Worm (Caenorhabditis elegans): ENCODE results near the gene F14H8.4.

F14H8.4 gene

ce11 chrV:14992627-14993117, 31.0 kb upstream of the F14H8.4 start, which contains the start of gene T01C3.3:
T01C3.3 (minus strand) TSS chrV:14992677.
- TF ChIP-seq nhr-179 (tag; optimal IDR thresholded peaks at IDR 0.05) = no peak
- TF ChIP-seq ztf-22 (GFP tag; optimal IDR thresholded peaks at IDR 0.05) = no peak
- no peak for TF ChIP-seq hmg-20 (GFP tag; IDR thresholded peaks at IDR 0.05)
- peak; percentile 52 for TF ChIP-seq lin-54 (GFP tag; optimal IDR thresholded peaks at IDR 0.05)
- peak; percentile 65; the same call in 1 of the 2 replicates for TF ChIP-seq B0019.2 (GFP tag; conservative IDR thresholded peaks at IDR 0.05)
- TF ChIP-seq unc-130 (GFP tag; optimal IDR thresholded peaks at IDR 0.05) = peak; percentile 17
- TF ChIP-seq snpc-1.1 (tag; optimal IDR thresholded peaks at IDR 0.05; ENCODE audit: insufficient read depth) = no peak
- no peak for TF ChIP-seq hlh-12 (tag; optimal IDR thresholded peaks at IDR 0.05)
- TF ChIP-seq hrde-1 (tag; optimal IDR thresholded peaks at IDR 0.05; ENCODE audit: borderline replicate concordance) = no peak
- TF ChIP-seq F10E7.11 (tag; optimal IDR thresholded peaks at IDR 0.05) = no peak
- no peak for TF ChIP-seq mel-28 (tag; optimal IDR thresholded peaks at IDR 0.05; ENCODE audit: borderline replicate concordance)
- TF ChIP-seq ekl-4 (GFP tag; IDR thresholded peaks at IDR 0.05) = 0 out of 2 replicates have a peak, but pooled peaks have one; percentile 33
- no peak for TF ChIP-seq egl-18 (GFP tag; IDR thresholded peaks at IDR 0.05)
- no peak for TF ChIP-seq Y67H2A.10 (GFP tag; conservative IDR thresholded peaks at IDR 0.05)
- TF ChIP-seq ceh-58 (GFP tag; IDR thresholded peaks at IDR 0.05) = no peak
- no peak for TF ChIP-seq cebp-1 (GFP tag; IDR thresholded peaks at IDR 0.05)
- TF ChIP-seq cebp-1 (tag; optimal IDR thresholded peaks at IDR 0.05) = no peak
- TF ChIP-seq efl-1 (GFP tag; optimal IDR thresholded peaks at IDR 0.05) = peak; percentile 98
- TF ChIP-seq bed-1 (GFP tag; IDR thresholded peaks at IDR 0.05) = no peak
- no peak for TF ChIP-seq chd-7 (tag; optimal IDR thresholded peaks at IDR 0.05)
- no peak for TF ChIP-seq ccch-3 (GFP tag; optimal IDR thresholded peaks at IDR 0.05)
- TF ChIP-seq rpc-1 (optimal IDR thresholded peaks at IDR 0.05) = no peak
- TF ChIP-seq rpc-1 (tag; optimal IDR thresholded peaks at IDR 0.05) = no peak
- TF ChIP-seq B0035.1 (tag; optimal IDR thresholded peaks at IDR 0.05) = no peak
- no peak for TF ChIP-seq K12H6.12 (tag; optimal IDR thresholded peaks at IDR 0.05)
- no peak for TF ChIP-seq F22D6.2 (tag; optimal IDR thresholded peaks at IDR 0.05)
- TF ChIP-seq Y53F4B.3 (GFP tag; IDR thresholded peaks at IDR 0.05) = no peak
- TF ChIP-seq ztf-6 (GFP tag; IDR thresholded peaks at IDR 0.05) = no peak
- peak; percentile 91 for TF ChIP-seq lsl-1 (GFP tag; optimal IDR thresholded peaks at IDR 0.05)
- no peak for TF ChIP-seq nhr-90 (tag; optimal IDR thresholded peaks at IDR 0.05)
- no peak for TF ChIP-seq lsy-27 (tag; optimal IDR thresholded peaks at IDR 0.05; ENCODE audit: borderline replicate concordance, insufficient read depth)
- TF ChIP-seq ztf-26 (tag; optimal IDR thresholded peaks at IDR 0.05) = no peak
- TF ChIP-seq B0261.1 (tag; optimal IDR thresholded peaks at IDR 0.05) = no peak
- TF ChIP-seq pbrm-1 (GFP tag; IDR thresholded peaks at IDR 0.05) = 0 out of 2 replicates have a peak, but pooled peaks have one; percentile 35
- TF ChIP-seq let-526 (GFP tag; IDR thresholded peaks at IDR 0.05) = no peak
- TF ChIP-seq nhr-120 (GFP tag; IDR thresholded peaks at IDR 0.05) = no peak
- 0 out of 2 replicates have a peak, but pooled peaks have one; percentile 34 for TF ChIP-seq C17E4.6 (GFP tag; IDR thresholded peaks at IDR 0.05)
- no peak for TF ChIP-seq atf-7 (tag; optimal IDR thresholded peaks at IDR 0.05)
- TF ChIP-seq snpc-4 (GFP tag; optimal IDR thresholded peaks at IDR 0.05) = peak; percentile 22
- TF ChIP-seq snpc-4 (tag; optimal IDR thresholded peaks at IDR 0.05) = peak in 1 of 4 experiments; percentile 10
- TF ChIP-seq Y95B8A.8 (GFP tag; IDR thresholded peaks at IDR 0.05) = peak; percentile 51; the same call in 1 of the 2 replicates
- no peak for TF ChIP-seq fkh-3 (tag; optimal IDR thresholded peaks at IDR 0.05)
- TF ChIP-seq ztf-3 (GFP tag; optimal IDR thresholded peaks at IDR 0.05) = no peak
- no peak for TF ChIP-seq akir-1 (GFP tag; optimal IDR thresholded peaks at IDR 0.05)
- no peak for TF ChIP-seq ceh-79 (tag; optimal IDR thresholded peaks at IDR 0.05)
- TF ChIP-seq ZK185.1 (tag; optimal IDR thresholded peaks at IDR 0.05; ENCODE audit: poor library complexity, severe bottlenecking) = no peak
- no peak for TF ChIP-seq Y53G8AR.9 (GFP tag; conservative IDR thresholded peaks at IDR 0.05)
- no peak for TF ChIP-seq F39B2.1 (GFP tag; IDR thresholded peaks at IDR 0.05)
- peak; percentile 56 for TF ChIP-seq rcor-1 (GFP tag; IDR thresholded peaks at IDR 0.05)
